Fruit fly (Drosophila melanogaster): ENCODE measurements around the gene Ir68a.

Ir68a gene

DNA sequence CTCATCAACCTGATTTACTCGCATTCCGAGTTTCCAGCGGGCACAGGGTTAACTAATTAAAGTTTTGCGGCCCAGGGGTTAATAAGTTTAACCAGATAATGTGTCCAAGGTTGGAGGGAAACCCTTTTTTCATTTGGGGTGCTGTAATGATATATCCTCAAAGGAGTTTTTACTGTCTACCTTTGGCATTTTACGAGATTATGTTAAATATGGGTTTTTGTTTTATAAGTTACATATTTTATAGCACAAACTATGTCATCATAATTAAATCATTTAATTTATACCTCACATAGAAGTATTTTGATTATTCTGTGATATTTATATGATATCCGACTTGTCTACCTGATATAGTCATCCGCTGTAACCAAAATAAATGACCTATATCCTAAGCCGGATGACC, at the start of gene Ir68a:
Ir68a (minus strand) TSS at position 101 of the 400 bp plus-strand sequence.
- no peak for TF ChIP-seq CG11398 (GFP tag; optimal IDR thresholded peaks at IDR 0.05)
- TF ChIP-seq mld (GFP tag; IDR thresholded peaks at IDR 0.05; ENCODE audit: partially characterized antibody), result 0 out of 3 replicates have a peak, but pooled peaks have one; percentile 6

DNA sequence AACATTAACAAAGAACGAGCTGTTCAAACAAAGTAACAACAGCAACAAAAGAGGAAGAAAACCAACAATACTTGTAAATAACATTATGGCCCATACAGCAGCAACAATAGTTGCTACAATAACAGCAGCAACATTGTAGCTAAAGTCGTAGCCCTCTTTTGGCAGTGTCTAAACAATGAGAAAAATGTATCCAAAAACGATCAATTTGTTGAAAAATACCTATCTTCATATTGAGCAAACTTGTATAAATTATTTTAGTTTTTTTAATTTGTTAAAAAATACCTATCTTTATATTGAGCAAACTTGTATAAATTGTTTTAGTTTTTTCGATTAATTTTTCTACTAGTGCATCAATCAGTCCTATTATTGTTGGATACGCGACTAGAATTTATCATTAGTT, 49.0 kb upstream of the Ir68a start:
- TF ChIP-seq CG11695 (GFP tag; IDR thresholded peaks at IDR 0.05), result peak; percentile 78
- no peak; the same call in 1 of the 2 replicates for TF ChIP-seq CG11247 (GFP tag; IDR thresholded peaks at IDR 0.05)
- no peak for TF ChIP-seq Hr3 (GFP tag; optimal IDR thresholded peaks at IDR 0.05)
- TF ChIP-seq lmd (GFP tag; IDR thresholded peaks at IDR 0.05), result peak; percentile 59; the same call in 1 of the 2 replicates
- TF ChIP-seq CG18599 (GFP tag; optimal IDR thresholded peaks at IDR 0.05), result peak; percentile 59
- peak; percentile 59 for TF ChIP-seq CG10267 (tag; optimal IDR thresholded peaks at IDR 0.05)
- TF ChIP-seq zf30C (GFP tag; optimal IDR thresholded peaks at IDR 0.05), result no peak
- TF ChIP-seq stc (GFP tag; IDR thresholded peaks at IDR 0.05), result no peak
- no peak for TF ChIP-seq tna (GFP tag; IDR thresholded peaks at IDR 0.05; ENCODE audit: partially characterized antibody)
- TF ChIP-seq ham (GFP tag; IDR thresholded peaks at IDR 0.05), result no peak
- no peak for TF ChIP-seq corto (GFP tag; optimal IDR thresholded peaks at IDR 0.05)
- TF ChIP-seq CG6813 (GFP tag; optimal IDR thresholded peaks at IDR 0.05), result no peak
- peak; percentile 43 for TF ChIP-seq Drgx (GFP tag; IDR thresholded peaks at IDR 0.05)
- TF ChIP-seq pita (GFP tag; optimal IDR thresholded peaks at IDR 0.05), result no peak
- TF ChIP-seq ranshi (GFP tag; IDR thresholded peaks at IDR 0.05), result peak; percentile 62
- TF ChIP-seq tll (GFP tag; optimal IDR thresholded peaks at IDR 0.05), result no peak
- TF ChIP-seq vnd (GFP tag; IDR thresholded peaks at IDR 0.05; ENCODE audit: partially characterized antibody), result no peak
- peak; percentile 66 for TF ChIP-seq Ada2b (GFP tag; IDR thresholded peaks at IDR 0.05)
- TF ChIP-seq sima (GFP tag; optimal IDR thresholded peaks at IDR 0.05), result no peak
- no peak for TF ChIP-seq Hmr (GFP tag; optimal IDR thresholded peaks at IDR 0.05)
- TF ChIP-seq Pdp1 (GFP tag; optimal IDR thresholded peaks at IDR 0.05), result peak in 1 of 2 experiments; percentile 25
- peak; percentile 74 for TF ChIP-seq Blimp-1 (GFP tag; optimal IDR thresholded peaks at IDR 0.05)
- peak; percentile 78 for TF ChIP-seq CG2712 (tag; optimal IDR thresholded peaks at IDR 0.05)
- 0 out of 2 replicates have a peak, but pooled peaks have one; percentile 12 for TF ChIP-seq CG7372 (GFP tag; IDR thresholded peaks at IDR 0.05)
- TF ChIP-seq crol (GFP tag; IDR thresholded peaks at IDR 0.05), result no peak
- no peak for TF ChIP-seq odd (GFP tag; optimal IDR thresholded peaks at IDR 0.05)
- TF ChIP-seq Max (GFP tag; optimal IDR thresholded peaks at IDR 0.05), result peak; percentile 59
- peak; percentile 39; the same call in 1 of the 2 replicates for TF ChIP-seq CG11696 (GFP tag; IDR thresholded peaks at IDR 0.05)
- peak; percentile 81 for TF ChIP-seq CG2678 (tag; optimal IDR thresholded peaks at IDR 0.05)
- TF ChIP-seq jigr1 (GFP tag; IDR thresholded peaks at IDR 0.05), result no peak
- TF ChIP-seq CG17361 (GFP tag; IDR thresholded peaks at IDR 0.05), result peak; percentile 80
- peak; percentile 59 for TF ChIP-seq CG17829 (tag; optimal IDR thresholded peaks at IDR 0.05)
- no peak for TF ChIP-seq CG8388 (GFP tag; optimal IDR thresholded peaks at IDR 0.05)
- TF ChIP-seq Fer1 (GFP tag; optimal IDR thresholded peaks at IDR 0.05), result peak; percentile 53
- no peak for TF ChIP-seq CG30431 (GFP tag; optimal IDR thresholded peaks at IDR 0.05)
- TF ChIP-seq pan (optimal IDR thresholded peaks at IDR 0.05), result no peak
- peak in 1 of 2 experiments; percentile 43 for TF ChIP-seq pan (GFP tag; optimal IDR thresholded peaks at IDR 0.05 in 1 of 2, IDR thresholded peaks at IDR 0.05 in 1 of 2)
- no peak for TF ChIP-seq pfk (GFP tag; optimal IDR thresholded peaks at IDR 0.05)
- peak; percentile 67 for TF ChIP-seq D19A (tag; optimal IDR thresholded peaks at IDR 0.05)
- TF ChIP-seq nau (GFP tag; optimal IDR thresholded peaks at IDR 0.05), result peak; percentile 53
- TF ChIP-seq CG8281 (tag; optimal IDR thresholded peaks at IDR 0.05), result no peak
- TF ChIP-seq CG10147 (GFP tag; optimal IDR thresholded peaks at IDR 0.05), result peak; percentile 54
- TF ChIP-seq luna (GFP tag; optimal IDR thresholded peaks at IDR 0.05), result no peak
- 0 out of 2 replicates have a peak, but pooled peaks have one; percentile 22 for TF ChIP-seq Awh (GFP tag; IDR thresholded peaks at IDR 0.05)
- TF ChIP-seq CG18476 (GFP tag; optimal IDR thresholded peaks at IDR 0.05), result peak; percentile 43
- TF ChIP-seq CG32532 (GFP tag; IDR thresholded peaks at IDR 0.05), result peak; percentile 81

Measured in whole organism, embryonic.